Worm (Caenorhabditis elegans) whole organism, L4 larva: ENCODE results near the gene flp-24.

Experiments
- F10B5.3 ChIP-seq: sonication (generic microtip); optimal IDR thresholded peaks from 2 replicates; lab custom pipeline; 2016; ENCODE audit warnings: mild to moderate bottlenecking, missing genetic modification characterization, missing compliant biosample characterization
- R02D3.7 ChIP-seq: fragments of 150-350 bp; sonication (generic microtip); optimal IDR thresholded peaks from 3 replicates; lab custom pipeline; 2014; ENCODE audit warnings: missing biosample characterization, missing genetic modification characterization
- Y48G9A.11 ChIP-seq: fragments of 200-800 bp; sonication (Bioruptor generic); IDR thresholded peaks from 2 replicates; pipeline ENCODE4 v1.3.6; 2022; ENCODE audit warnings: missing genetic modification reagents, missing genetic modification characterization, missing compliant biosample characterization
- ZK546.5 ChIP-seq, 2 experiments: sonication (generic microtip); optimal IDR thresholded peaks; 2 replicates each; lab custom pipeline; 2017; ENCODE audit warnings: missing biosample characterization in 2 of 2, missing genetic modification characterization in 2 of 2
- aha-1 ChIP-seq: fragments of 150-350 bp; peaks from one replicate; lab custom pipeline; 2014; ENCODE audit warnings: missing biosample characterization, missing genetic modification characterization
- aly-2 ChIP-seq: sonication (generic microtip); optimal IDR thresholded peaks from 2 replicates; lab custom pipeline; 2018; ENCODE audit warnings: missing biosample characterization, missing genetic modification characterization
- arid-1 ChIP-seq: fragments of 200-800 bp; sonication (Bioruptor generic); conservative IDR thresholded peaks from 2 replicates; pipeline ENCODE4 v1.3.6; 2022; ENCODE audit warnings: missing genetic modification reagents, missing genetic modification characterization, missing compliant biosample characterization
- ceh-82 ChIP-seq: sonication (generic microtip); optimal IDR thresholded peaks from 2 replicates; lab custom pipeline; 2017; ENCODE audit warnings: missing biosample characterization, missing genetic modification characterization
- ces-1 ChIP-seq: fragments of 150-350 bp; sonication (generic microtip); optimal IDR thresholded peaks from 4 replicates; lab custom pipeline; 2014; ENCODE audit warnings: missing biosample characterization, missing genetic modification reagents, missing genetic modification characterization
- ctbp-1 ChIP-seq: fragments of 200-800 bp; sonication (Bioruptor generic); IDR thresholded peaks from 2 replicates; pipeline ENCODE4 v1.3.6; 2022; ENCODE audit warnings: missing genetic modification reagents, missing genetic modification characterization, missing compliant biosample characterization
- daf-19 ChIP-seq: fragments of 200-800 bp; sonication (Bioruptor generic); conservative IDR thresholded peaks from 2 replicates; pipeline ENCODE4 v1.3.6; 2022; ENCODE audit warnings: missing genetic modification characterization, missing compliant biosample characterization
- egl-43 ChIP-seq: fragments of 200-800 bp; sonication (Bioruptor generic); IDR thresholded peaks from 2 replicates; pipeline ENCODE4 v1.3.6; 2022; ENCODE audit warnings: missing genetic modification reagents, missing genetic modification characterization, missing compliant biosample characterization
- fkh-10 ChIP-seq: fragments of 150-350 bp; optimal IDR thresholded peaks from 2 replicates; lab custom pipeline; 2014; ENCODE audit warnings: missing biosample characterization, missing genetic modification reagents, missing genetic modification characterization
- hif-1 ChIP-seq, 2 experiments: sonication (generic microtip); optimal IDR thresholded peaks; 2 replicates each; lab custom pipeline; 2016 to 2017; ENCODE audit warnings: missing compliant biosample characterization in 2 of 2, missing genetic modification characterization in 2 of 2, missing genetic modification reagents in 2 of 2, missing genotype in 2 of 2, mild to moderate bottlenecking in 1 of 2
- hlh-30 ChIP-seq: sonication (generic microtip); optimal IDR thresholded peaks from 2 replicates; lab custom pipeline; 2017; ENCODE audit warnings: antibody characterized with exemption, mild to moderate bottlenecking, missing genetic modification characterization, missing compliant biosample characterization; ENCODE audit not compliant: insufficient read depth
- hmg-1.1 ChIP-seq: fragments of 200-800 bp; sonication (Bioruptor generic); IDR thresholded peaks from 2 replicates; pipeline ENCODE4 v1.3.6; 2022; ENCODE audit warnings: missing genetic modification reagents, missing genetic modification characterization, missing compliant biosample characterization
- lsy-2 ChIP-seq, 2 experiments: fragments of 150-350 bp in 1 of 2; sonication (generic microtip) in 1 of 2; optimal IDR thresholded peaks; 2 replicates each; lab custom pipeline; 2014 to 2017; ENCODE audit warnings: missing biosample characterization in 2 of 2, missing genetic modification characterization in 2 of 2
- mdl-1 ChIP-seq, 2 experiments: fragments of 150-350 bp in 1 of 2; sonication (generic microtip) in 1 of 2; optimal IDR thresholded peaks; 2 replicates each; lab custom pipeline; 2014 to 2017; ENCODE audit warnings: missing biosample characterization in 2 of 2, missing genetic modification characterization in 2 of 2
- mep-1 ChIP-seq: fragments of 150-350 bp; sonication (generic microtip); optimal IDR thresholded peaks from 3 replicates; lab custom pipeline; 2014; ENCODE audit warnings: missing biosample characterization, missing genetic modification characterization
- mxl-2 ChIP-seq: fragments of 200-800 bp; sonication (Bioruptor generic); conservative IDR thresholded peaks from 2 replicates; pipeline ENCODE4 v1.3.6; 2022; ENCODE audit warnings: missing genetic modification reagents, missing genetic modification characterization, missing compliant biosample characterization
- nhr-11 ChIP-seq: fragments of 150-350 bp; optimal IDR thresholded peaks from 2 replicates; lab custom pipeline; 2014; ENCODE audit warnings: missing biosample characterization, missing genetic modification characterization
- nhr-28 ChIP-seq: fragments of 150-350 bp; optimal IDR thresholded peaks from 2 replicates; lab custom pipeline; 2014; ENCODE audit warnings: missing biosample characterization, missing genetic modification characterization
- nhr-41 ChIP-seq: fragments of 200-800 bp; sonication (Bioruptor generic); IDR thresholded peaks from 2 replicates; pipeline ENCODE4 v1.3.6; 2022; ENCODE audit warnings: missing genetic modification reagents, missing genetic modification characterization, missing compliant biosample characterization
- rbr-2 ChIP-seq: sonication (generic microtip); optimal IDR thresholded peaks from 2 replicates; lab custom pipeline; 2016; ENCODE audit warnings: missing genotype, missing genetic modification characterization, missing compliant biosample characterization
- sdz-12 ChIP-seq: fragments of 200-800 bp; sonication (Bioruptor generic); optimal IDR thresholded peaks from 2 replicates; lab custom pipeline; 2018; ENCODE audit warnings: mild to moderate bottlenecking, missing genetic modification characterization, missing compliant biosample characterization
- set-16 ChIP-seq: fragments of 200-800 bp; sonication (Bioruptor generic); IDR thresholded peaks from 2 replicates; pipeline ENCODE4 v1.3.6; 2022; ENCODE audit warnings: missing genetic modification reagents, missing genetic modification characterization, missing compliant biosample characterization
- skn-1 ChIP-seq: fragments of 150-350 bp; optimal IDR thresholded peaks from 2 replicates; lab custom pipeline; 2014; ENCODE audit warnings: missing biosample characterization, missing genetic modification characterization
- spr-1 ChIP-seq: sonication (generic microtip); optimal IDR thresholded peaks from 2 replicates; lab custom pipeline; 2016; ENCODE audit warnings: mild to moderate bottlenecking, missing genetic modification characterization, missing compliant biosample characterization
- unc-130 ChIP-seq: sonication (generic microtip); optimal IDR thresholded peaks from 2 replicates; lab custom pipeline; 2016; ENCODE audit warnings: missing genetic modification reagents, missing genetic modification characterization, missing compliant biosample characterization
- unc-62 ChIP-seq, 3 experiments: fragments of 150-350 bp in 1 of 3; sonication (generic microtip); optimal IDR thresholded peaks in 2 of 3; peaks in 1 of 3; 1 replicate in 1 of 3; 2 replicates in 2 of 3; lab custom pipeline; 2014 to 2017; ENCODE audit warnings: missing biosample characterization in 3 of 3, missing genetic modification characterization in 3 of 3, missing genetic modification reagents in 3 of 3, missing genotype in 1 of 3
- zag-1 ChIP-seq: fragments of 150-350 bp; optimal IDR thresholded peaks from 2 replicates; lab custom pipeline; 2014; ENCODE audit warnings: missing biosample characterization, missing genetic modification characterization
- zfp-2 ChIP-seq: sonication (generic microtip); optimal IDR thresholded peaks from 2 replicates; lab custom pipeline; 2016; ENCODE audit warnings: mild to moderate bottlenecking, missing genetic modification characterization, missing compliant biosample characterization
- zip-11 ChIP-seq: fragments of 200-800 bp; sonication (Bioruptor generic); IDR thresholded peaks from 2 replicates; pipeline ENCODE4 v1.3.6; 2022; ENCODE audit warnings: missing genetic modification characterization, missing compliant biosample characterization

flp-24 gene

ce11 chrIII:761476-761875 is 36.6 kb downstream of the flp-24 start, which contains the start of gene nlp-52:
nlp-52 (plus strand) TSS chrIII:761776.
- no peak for TF ChIP-seq zfp-2 (tag; lab: Kevin White, UChicago)
- TF ChIP-seq mep-1 (tag; lab: Kevin White, UChicago) = no peak
- no peak for TF ChIP-seq spr-1 (tag; lab: Kevin White, UChicago)
- TF ChIP-seq mdl-1 (tag; optimal IDR thresholded peaks at IDR 0.05; lab: Kevin White, UChicago) = no peak

- TF ChIP-seq aly-2 (no peak), Y48G9A.11 (no peak), arid-1 (no peak), ces-1 (GFP tag; lab: Kevin White, UChicago) (no peak), F10B5.3 (no peak), mxl-2 (GFP tag; lab: Robert Waterston, UW) (no peak), R02D3.7 (tag; lab: Kevin White, UChicago) (no peak), nhr-28 (tag; lab: Kevin White, UChicago) (no peak), ZK546.5 (tag; optimal IDR thresholded peaks at IDR 0.05; lab: Kevin White, UChicago) (no peak), spr-1 (tag; lab: Kevin White, UChicago) (no peak), ceh-82 (tag; lab: Kevin White, UChicago) (no peak), zip-11 (GFP tag; lab: Robert Waterston, UW) (no peak)
Measured at ce11 chrIII:762508-762907, 37.6 kb downstream of the flp-24 start.

ce11 chrIII:764404-764803 is 39.5 kb downstream of the flp-24 start:
- TF ChIP-seq unc-130 (no peak), hlh-30 (peak; percentile 13), nhr-11 (tag; lab: Kevin White, UChicago) (no peak), mep-1 (tag; lab: Kevin White, UChicago) (peak; percentile 31), set-16 (no peak), egl-43 (0 out of 2 replicates have a peak, but pooled peaks have one; percentile 25), ctbp-1 (GFP tag; lab: Robert Waterston, UW) (0 out of 2 replicates have a peak, but pooled peaks have one; percentile 32), F10B5.3 (no peak), zag-1 (tag; lab: Kevin White, UChicago) (no peak), lsy-2 (tag; optimal IDR thresholded peaks at IDR 0.05; lab: Kevin White, UChicago) (peak in 1 of 2 experiments; percentile 52), aha-1 (tag; lab: Kevin White, UChicago) (peak; percentile 53), fkh-10 (GFP tag; lab: Kevin White, UChicago) (peak; percentile 86), daf-19 (0 out of 2 replicates have a peak, but pooled peaks have one; percentile 16), rbr-2 (tag; lab: Kevin White, UChicago) (peak; percentile 57), hmg-1.1 (peak; percentile 50; the same call in 1 of the 2 replicates), skn-1 (tag; lab: Kevin White, UChicago) (no peak), hif-1 (tag; optimal IDR thresholded peaks at IDR 0.05; lab: Kevin White, UChicago) (no peak)

ce11 chrIII:764884-765283 is 40.0 kb downstream of the flp-24 start, which contains the start of gene ptl-1:
ptl-1 (plus strand) TSS chrIII:765184.
- TF ChIP-seq unc-62 (GFP tag; optimal IDR thresholded peaks at IDR 0.05 in 1 of 2; lab: Kevin White, UChicago) = peak in 1 of 2 experiments; percentile 71
- TF ChIP-seq unc-62 (tag; optimal IDR thresholded peaks at IDR 0.05; lab: Kevin White, UChicago) = no peak
- TF ChIP-seq mxl-2 (GFP tag; lab: Robert Waterston, UW) = no peak
- TF ChIP-seq, all 104 proteins: peak for 1

ce11 chrIII:768528-768927 is 43.6 kb downstream of the flp-24 start:
- TF ChIP-seq aha-1 (tag; lab: Kevin White, UChicago) (peak; percentile 28), set-16 (peak; percentile 90), sdz-12 (GFP tag; lab: Kevin White, UChicago) (no peak), nhr-41 (GFP tag; lab: Robert Waterston, UW) (no peak)
- TF ChIP-seq, all 104 proteins: peak for 2
